Worm (Caenorhabditis elegans): Measurements from ENCODE around the gene atln-2.

atln-2 gene

DNA sequence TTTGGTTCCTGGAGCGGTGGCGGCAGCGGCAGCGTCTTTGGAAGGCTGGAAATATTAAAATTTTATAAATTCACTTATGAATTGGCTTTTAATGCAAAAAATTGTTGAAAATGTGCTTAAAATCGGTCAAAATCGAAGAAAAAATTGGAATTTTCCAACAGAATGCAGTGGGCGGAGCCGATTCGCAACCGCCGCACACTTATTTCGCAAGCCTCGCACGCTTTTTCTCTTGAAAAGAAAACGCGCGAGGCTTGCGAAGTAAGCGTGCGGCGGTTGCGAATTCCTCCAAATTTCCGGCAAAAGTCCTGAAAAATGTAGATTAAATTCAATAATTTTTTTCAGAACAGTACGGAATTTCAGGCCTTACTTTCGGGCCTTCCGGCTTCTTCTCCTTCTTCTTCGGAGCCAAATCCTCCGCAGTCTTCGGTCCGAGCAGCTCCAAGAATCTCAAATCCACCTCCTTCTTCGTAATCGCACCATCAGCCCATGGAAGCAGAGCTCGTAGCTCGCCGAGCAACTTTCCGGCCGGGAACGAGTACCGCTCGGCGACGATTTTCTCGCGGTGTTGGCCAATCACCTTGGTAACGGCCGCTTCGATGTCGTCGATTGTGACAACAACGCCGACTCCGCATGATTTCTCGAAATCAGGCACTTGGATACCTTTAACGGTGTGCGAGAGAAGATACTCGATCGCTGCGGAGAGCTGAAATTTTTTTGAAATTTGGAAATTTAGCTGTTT lies 30.9 kb downstream of the atln-2 start (continued):
- TF ChIP-seq madf-8 (GFP tag; conservative IDR thresholded peaks at IDR 0.05) (no peak), F37B4.10 (GFP tag; IDR thresholded peaks at IDR 0.05) (no peak), tbx-9 (tag; optimal IDR thresholded peaks at IDR 0.05; ENCODE audit: borderline replicate concordance) (no peak), unc-62 (GFP tag; optimal IDR thresholded peaks at IDR 0.05) (no peak), Y79H2A.3 (GFP tag; conservative IDR thresholded peaks at IDR 0.05) (no peak), lag-1 (GFP tag; IDR thresholded peaks at IDR 0.05) (no peak), atf-7 (tag; optimal IDR thresholded peaks at IDR 0.05) (no peak), tlf-1 (GFP tag; optimal IDR thresholded peaks at IDR 0.05) (no peak), sea-2 (GFP tag; IDR thresholded peaks at IDR 0.05) (no peak), egl-18 (GFP tag; IDR thresholded peaks at IDR 0.05) (no peak), mxl-1 (tag; optimal IDR thresholded peaks at IDR 0.05) (no peak), egrh-3 (GFP tag; IDR thresholded peaks at IDR 0.05) (peak; percentile 31; the same call in 1 of the 2 replicates), sptf-2 (GFP tag; optimal IDR thresholded peaks at IDR 0.05) (no peak), tbp1 (GFP tag; optimal IDR thresholded peaks at IDR 0.05) (no peak), ztf-18 (tag; optimal IDR thresholded peaks at IDR 0.05) (peak; percentile 24), snpc-3.4 (tag; optimal IDR thresholded peaks at IDR 0.05) (no peak)

- TF ChIP-seq F22D6.2 (tag; optimal IDR thresholded peaks at IDR 0.05) (no peak), die-1 (tag; optimal IDR thresholded peaks at IDR 0.05) (no peak), nhr-179 (tag; optimal IDR thresholded peaks at IDR 0.05) (no peak), rpc-1 (optimal IDR thresholded peaks at IDR 0.05) (no peak), rpc-1 (tag; optimal IDR thresholded peaks at IDR 0.05) (no peak), ceh-79 (tag; optimal IDR thresholded peaks at IDR 0.05) (no peak), tbx-9 (tag; optimal IDR thresholded peaks at IDR 0.05; ENCODE audit: borderline replicate concordance) (no peak), aptf-2 (GFP tag; conservative IDR thresholded peaks at IDR 0.05) (no peak), madf-3 (GFP tag; IDR thresholded peaks at IDR 0.05) (no peak), bed-1 (GFP tag; IDR thresholded peaks at IDR 0.05) (no peak), nhr-120 (GFP tag; IDR thresholded peaks at IDR 0.05) (no peak), madf-8 (GFP tag; conservative IDR thresholded peaks at IDR 0.05) (no peak)
These were observed 31.7 kb downstream of the atln-2 start, which contains the start of gene qars-1 for ce11 chrIV:15013083-15013482. Gene qars-1 (minus strand): TSS chrIV:15013183.

ce11 chrIV:15013517-15014085 lies 32.2 kb downstream of the atln-2 start, which contains the start of gene Y41E3.7:
Gene Y41E3.7 (plus strand): TSS chrIV:15014035.
- TF ChIP-seq lin-35 (GFP tag; optimal IDR thresholded peaks at IDR 0.05) (peak in 1 of 3 experiments; percentile 13), tbp1 (GFP tag; optimal IDR thresholded peaks at IDR 0.05) (peak; percentile 12), snpc-3.4 (tag; optimal IDR thresholded peaks at IDR 0.05) (peak; percentile 9), hrde-1 (tag; optimal IDR thresholded peaks at IDR 0.05; ENCODE audit: borderline replicate concordance) (no peak), tlf-1 (GFP tag; optimal IDR thresholded peaks at IDR 0.05) (no peak), rec-8 (tag; optimal IDR thresholded peaks at IDR 0.05) (no peak), snpc-4 (GFP tag; optimal IDR thresholded peaks at IDR 0.05) (no peak), snpc-4 (tag; optimal IDR thresholded peaks at IDR 0.05) (peak in 2 of 4 experiments; percentile 42 to 81), aptf-2 (GFP tag; conservative IDR thresholded peaks at IDR 0.05) (no peak), B0019.2 (GFP tag; conservative IDR thresholded peaks at IDR 0.05) (no peak), Y79H2A.3 (GFP tag; conservative IDR thresholded peaks at IDR 0.05) (no peak), zim-3 (tag; optimal IDR thresholded peaks at IDR 0.05) (no peak), Y56A3A.18 (GFP tag; IDR thresholded peaks at IDR 0.05) (no peak)

Measured in whole organism, young adult.